Worm (Caenorhabditis elegans): ENCODE measurements around the gene erp-44.3.

- TF ChIP-seq jun-1 (tag; optimal IDR thresholded peaks at IDR 0.05) (no peak), ztf-11 (tag; optimal IDR thresholded peaks at IDR 0.05) (no peak), unc-39 (tag; optimal IDR thresholded peaks at IDR 0.05) (no peak)
Measured at ce11 chrIV:8113161-8113560, 9.3 kb upstream of the erp-44.3 start, which contains the start of gene Y42H9AR.1.

All from whole organism, L4 larva.